Worm (Caenorhabditis elegans) whole organism, L2 larva: ENCODE results near the gene egal-1.
A peak's percentile ranks its signal among the peaks of the same experiment; 100 is the strongest.

Source experiments
- C34F6.9 ChIP-seq: fragments of 150-350 bp; optimal IDR thresholded peaks from 2 replicates; lab custom pipeline; 2014; ENCODE audit warnings: missing biosample characterization, missing genetic modification characterization
- R02D3.7 ChIP-seq: fragments of 150-350 bp; optimal IDR thresholded peaks from 2 replicates; lab custom pipeline; 2014; ENCODE audit warnings: missing biosample characterization, missing genetic modification characterization
- Y55F3AM.14 ChIP-seq: fragments of 200-800 bp; sonication (Bioruptor generic); optimal IDR thresholded peaks from 2 replicates; lab custom pipeline; 2018; ENCODE audit warnings: mild to moderate bottlenecking, missing genetic modification characterization, missing compliant biosample characterization
- ama-1 ChIP-seq: fragments of 150-350 bp; optimal IDR thresholded peaks from 2 replicates; lab custom pipeline; 2018; ENCODE audit warnings: inconsistent platforms
- blmp-1 ChIP-seq: sonication (generic microtip); optimal IDR thresholded peaks from 2 replicates; lab custom pipeline; 2017; ENCODE audit warnings: missing genetic modification characterization, mild to moderate bottlenecking, missing compliant biosample characterization, antibody characterized with exemption, moderate library complexity; ENCODE audit not compliant: insufficient read depth
- ceh-16 ChIP-seq: fragments of 150-350 bp; optimal IDR thresholded peaks from 2 replicates; lab custom pipeline; 2014; ENCODE audit warnings: missing biosample characterization, missing genetic modification characterization
- ceh-82 ChIP-seq: fragments of 150-350 bp; optimal IDR thresholded peaks from 2 replicates; lab custom pipeline; 2014; ENCODE audit warnings: missing biosample characterization, missing genetic modification characterization
- crh-2 ChIP-seq: sonication (generic microtip); optimal IDR thresholded peaks from 2 replicates; lab custom pipeline; 2017; ENCODE audit warnings: missing biosample characterization, missing genetic modification characterization
- elt-1 ChIP-seq: fragments of 150-350 bp; optimal IDR thresholded peaks from 2 replicates; lab custom pipeline; 2014; ENCODE audit warnings: missing biosample characterization, missing genetic modification characterization
- elt-3 ChIP-seq: sonication (generic microtip); optimal IDR thresholded peaks from 2 replicates; lab custom pipeline; 2017; ENCODE audit warnings: missing biosample characterization, missing genetic modification characterization
- gmeb-1 ChIP-seq: fragments of 150-350 bp; optimal IDR thresholded peaks from 2 replicates; lab custom pipeline; 2014; ENCODE audit warnings: missing biosample characterization, missing genetic modification characterization
- lin-11 ChIP-seq: fragments of 150-350 bp; sonication (generic microtip); optimal IDR thresholded peaks from 2 replicates; lab custom pipeline; 2014; ENCODE audit warnings: missing biosample characterization, missing genetic modification characterization, inconsistent platforms, mixed read lengths
- lin-13 ChIP-seq: fragments of 150-350 bp; optimal IDR thresholded peaks from 2 replicates; lab custom pipeline; 2014; ENCODE audit warnings: missing biosample characterization, missing genetic modification reagents, missing genetic modification characterization
- lin-39 ChIP-seq: fragments of 150-350 bp; optimal IDR thresholded peaks from 2 replicates; lab custom pipeline; 2014; ENCODE audit warnings: missing biosample characterization, missing genetic modification reagents, missing genetic modification characterization
- lsy-2 ChIP-seq, 2 experiments: fragments of 150-350 bp in 1 of 2; sonication (generic microtip) in 1 of 2; optimal IDR thresholded peaks; 2 replicates each; lab custom pipeline; 2014 to 2017; ENCODE audit warnings: missing biosample characterization in 2 of 2, missing genetic modification characterization in 2 of 2
- mab-5 ChIP-seq: fragments of 150-350 bp; optimal IDR thresholded peaks from 2 replicates; lab custom pipeline; 2014; ENCODE audit warnings: missing biosample characterization, missing genetic modification characterization
- mbf-1 ChIP-seq: sonication (generic microtip); optimal IDR thresholded peaks from 2 replicates; lab custom pipeline; 2017; ENCODE audit warnings: missing biosample characterization, missing genetic modification characterization
- mdl-1 ChIP-seq, 2 experiments: fragments of 150-350 bp in 1 of 2; sonication (generic microtip) in 1 of 2; optimal IDR thresholded peaks; 2 replicates each; lab custom pipeline; 2017; ENCODE audit warnings: missing biosample characterization in 2 of 2, missing genetic modification characterization in 2 of 2
- nhr-10 ChIP-seq: sonication (generic microtip); optimal IDR thresholded peaks from 2 replicates; lab custom pipeline; 2017; ENCODE audit warnings: missing biosample characterization, missing genetic modification characterization
- nhr-12 ChIP-seq: fragments of 150-350 bp; optimal IDR thresholded peaks from 2 replicates; lab custom pipeline; 2014; ENCODE audit warnings: missing biosample characterization, missing genetic modification characterization
- nhr-129 ChIP-seq: fragments of 150-350 bp; optimal IDR thresholded peaks from 2 replicates; lab custom pipeline; 2014; ENCODE audit warnings: missing biosample characterization, missing genetic modification characterization
- nhr-21 ChIP-seq: fragments of 150-350 bp; optimal IDR thresholded peaks from 2 replicates; lab custom pipeline; 2014; ENCODE audit warnings: missing biosample characterization, missing genetic modification characterization
- nhr-23 ChIP-seq: fragments of 150-350 bp; optimal IDR thresholded peaks from 2 replicates; lab custom pipeline; 2014; ENCODE audit warnings: missing biosample characterization, missing genetic modification reagents, missing genetic modification characterization
- nhr-237 ChIP-seq: fragments of 150-350 bp; optimal IDR thresholded peaks from 2 replicates; lab custom pipeline; 2014; ENCODE audit warnings: missing biosample characterization, missing genetic modification characterization
- nhr-25 ChIP-seq: fragments of 150-350 bp; sonication (generic microtip); optimal IDR thresholded peaks from 3 replicates; lab custom pipeline; 2014; ENCODE audit warnings: missing biosample characterization, missing genetic modification characterization
- nhr-6 ChIP-seq: fragments of 150-350 bp; optimal IDR thresholded peaks from 2 replicates; lab custom pipeline; 2014; ENCODE audit warnings: missing biosample characterization, missing genetic modification characterization
- nhr-77 ChIP-seq: fragments of 150-350 bp; optimal IDR thresholded peaks from 2 replicates; lab custom pipeline; 2014; ENCODE audit warnings: missing biosample characterization, missing genetic modification characterization
- peb-1 ChIP-seq: fragments of 150-350 bp; optimal IDR thresholded peaks from 2 replicates; lab custom pipeline; 2014; ENCODE audit warnings: missing biosample characterization, missing genetic modification characterization
- sem-4 ChIP-seq: fragments of 150-350 bp; optimal IDR thresholded peaks from 2 replicates; lab custom pipeline; 2014; ENCODE audit warnings: missing biosample characterization, missing genetic modification reagents, missing genetic modification characterization
- skn-1 ChIP-seq: sonication (generic microtip); optimal IDR thresholded peaks from 2 replicates; lab custom pipeline; 2017; ENCODE audit warnings: missing biosample characterization, missing genetic modification characterization
- sma-3 ChIP-seq: sonication (generic microtip); optimal IDR thresholded peaks from 2 replicates; lab custom pipeline; 2016; ENCODE audit warnings: missing genetic modification reagents, missing genetic modification characterization, missing compliant biosample characterization
- sma-9 ChIP-seq, 2 experiments: fragments of 150-350 bp in 1 of 2; sonication (generic microtip) in 1 of 2; optimal IDR thresholded peaks; 2 replicates each; lab custom pipeline; 2014 to 2016; ENCODE audit warnings: missing genetic modification characterization in 2 of 2, mild to moderate bottlenecking in 1 of 2, missing biosample characterization in 1 of 2, missing compliant biosample characterization in 1 of 2, missing genetic modification reagents in 1 of 2, moderate library complexity in 1 of 2
- snpc-4 ChIP-seq: fragments of 150-350 bp; optimal IDR thresholded peaks from 2 replicates; lab custom pipeline; 2014; ENCODE audit warnings: missing biosample characterization, missing genetic modification characterization
- unc-55 ChIP-seq: fragments of 150-350 bp; sonication (generic microtip); optimal IDR thresholded peaks from 3 replicates; lab custom pipeline; 2014; ENCODE audit warnings: missing biosample characterization, missing genetic modification reagents, missing genetic modification characterization
- zag-1 ChIP-seq: fragments of 150-350 bp; optimal IDR thresholded peaks from 2 replicates; lab custom pipeline; 2014; ENCODE audit warnings: missing biosample characterization, missing genetic modification characterization
- ztf-1 ChIP-seq: fragments of 200-800 bp; sonication (Bioruptor generic); conservative IDR thresholded peaks from 2 replicates; pipeline ENCODE4 v1.3.6; 2022; ENCODE audit warnings: missing genetic modification characterization, missing compliant biosample characterization
- ztf-11 ChIP-seq: sonication (generic microtip); optimal IDR thresholded peaks from 2 replicates; lab custom pipeline; 2017; ENCODE audit warnings: missing biosample characterization, missing genetic modification characterization
- ztf-4 ChIP-seq: fragments of 150-350 bp; optimal IDR thresholded peaks from 2 replicates; lab custom pipeline; 2014; ENCODE audit warnings: missing biosample characterization, missing genetic modification characterization

The egal-1 gene

DNA sequence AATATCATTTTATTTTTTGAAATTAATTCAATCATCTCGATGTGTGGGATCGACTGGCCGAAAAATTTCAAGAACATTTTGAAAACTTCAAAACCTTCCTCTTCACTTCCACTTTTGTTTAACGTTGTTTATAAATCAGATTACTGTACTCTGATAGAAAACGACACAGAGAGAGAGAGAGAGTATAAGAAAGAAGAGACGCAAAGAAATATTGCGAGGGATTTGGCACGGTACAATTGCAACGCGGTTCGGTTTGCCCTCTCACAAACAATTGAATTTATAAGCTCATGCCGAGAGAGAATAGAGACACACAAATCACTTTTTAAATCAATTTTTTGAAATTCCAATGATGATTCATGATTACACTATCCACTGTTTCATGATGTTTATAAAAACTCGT, 18.2 kb upstream of the egal-1 start:
- no peak for TF ChIP-seq zag-1 (tag; lab: Kevin White, UChicago)
- TF ChIP-seq ztf-11 (tag; lab: Kevin White, UChicago): no peak
- TF ChIP-seq peb-1 (tag; lab: Kevin White, UChicago): no peak
- no peak for TF ChIP-seq nhr-237 (tag; lab: Kevin White, UChicago)
- TF ChIP-seq nhr-23 (tag; lab: Kevin White, UChicago): no peak
- TF ChIP-seq nhr-12: no peak
- no peak for TF ChIP-seq nhr-6
- TF ChIP-seq nhr-129 (tag; lab: Kevin White, UChicago): no peak
- TF ChIP-seq Y55F3AM.14 (GFP tag; lab: Kevin White, UChicago): no peak
- TF ChIP-seq blmp-1: no peak
- TF ChIP-seq crh-2 (tag; lab: Kevin White, UChicago): no peak

DNA sequence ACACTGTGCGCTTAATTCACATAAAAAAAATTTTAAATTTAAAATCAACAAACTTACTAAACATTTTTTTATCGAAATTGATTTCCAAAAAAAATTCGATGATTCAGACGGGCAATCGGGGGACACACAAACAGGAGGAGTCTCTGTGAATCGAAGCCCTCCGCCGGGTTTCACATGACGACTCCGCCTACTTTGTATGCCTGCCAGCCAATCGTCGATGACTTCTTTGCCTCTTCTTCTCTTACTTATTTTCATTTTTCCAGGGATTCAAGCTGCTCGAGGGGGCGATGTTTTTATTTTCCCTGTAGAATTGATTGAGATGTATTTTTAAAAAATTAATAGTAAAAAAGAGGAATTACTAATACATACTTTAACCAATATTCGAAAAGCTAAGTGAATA, 17.7 kb upstream of the egal-1 start, which contains the start of gene lntl-1:
Gene lntl-1 (minus strand): TSS at position 185 of the 400 bp plus-strand sequence.
- TF ChIP-seq unc-55: peak; percentile 18
- TF ChIP-seq zag-1 (tag; lab: Kevin White, UChicago): no peak
- peak in 1 of 2 experiments; percentile 57 for TF ChIP-seq lsy-2 (tag; optimal IDR thresholded peaks at IDR 0.05; lab: Kevin White, UChicago)

DNA sequence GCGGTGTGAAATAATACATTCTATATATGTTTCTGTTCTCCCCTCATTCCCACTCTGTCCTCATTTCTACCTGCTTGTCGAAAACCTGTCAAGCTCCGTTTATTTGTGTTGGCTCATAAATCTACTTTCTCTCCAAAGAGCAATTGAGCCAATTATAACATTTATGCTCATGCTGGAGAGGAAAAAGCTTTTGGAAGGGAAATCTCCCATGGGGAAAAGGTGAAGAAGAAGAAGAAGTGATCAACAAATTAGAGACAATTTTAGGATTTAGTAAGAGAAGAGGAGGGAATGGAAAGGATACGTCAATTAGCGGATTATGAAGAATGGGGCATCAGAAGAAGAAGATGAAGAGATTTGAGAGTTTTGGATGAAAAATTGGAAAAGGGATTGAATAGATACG, 14.9 kb upstream of the egal-1 start:
- TF ChIP-seq nhr-77 (tag; lab: Kevin White, UChicago) (no peak), R02D3.7 (tag; lab: Kevin White, UChicago) (no peak), lin-11 (no peak), crh-2 (tag; lab: Kevin White, UChicago) (no peak), ztf-4 (no peak), lsy-2 (tag; optimal IDR thresholded peaks at IDR 0.05; lab: Kevin White, UChicago) (no peak), nhr-129 (tag; lab: Kevin White, UChicago) (no peak), ama-1 (lab: Kevin White, UChicago) (no peak), mab-5 (no peak), sem-4 (tag; lab: Kevin White, UChicago) (no peak), sma-9 (GFP tag; optimal IDR thresholded peaks at IDR 0.05; lab: Kevin White, UChicago) (no peak), sma-9 (tag; optimal IDR thresholded peaks at IDR 0.05; lab: Kevin White, UChicago) (no peak), nhr-25 (tag; lab: Kevin White, UChicago) (no peak), ztf-1 (GFP tag; lab: Robert Waterston, UW) (no peak)

DNA sequence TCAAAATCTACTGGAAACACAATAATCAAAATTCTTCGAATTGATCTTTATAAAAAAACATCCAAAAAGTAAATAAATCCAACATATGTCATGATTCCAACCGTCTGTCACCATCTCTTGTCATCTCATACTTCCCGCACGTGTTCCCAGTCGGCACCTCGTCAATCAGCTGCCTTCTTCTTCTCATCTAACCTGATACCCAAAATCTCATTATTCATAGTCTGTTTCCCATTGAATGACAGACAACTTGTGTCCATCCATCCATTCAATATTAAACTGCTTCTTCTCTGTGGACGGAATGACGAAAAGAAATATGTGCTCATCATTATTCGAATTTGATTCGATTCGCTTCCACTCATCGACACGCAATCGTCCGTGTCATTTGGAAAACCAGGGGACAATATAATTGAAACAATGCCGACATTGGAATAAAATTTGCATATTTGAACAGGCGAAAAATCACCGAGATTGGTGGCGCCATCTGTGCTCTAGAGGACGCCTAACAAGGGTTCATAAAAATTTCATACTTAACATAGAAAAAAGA, 13.4 kb upstream of the egal-1 start:
- TF ChIP-seq blmp-1 (no peak), lin-39 (tag; lab: Kevin White, UChicago) (peak; percentile 36)

DNA sequence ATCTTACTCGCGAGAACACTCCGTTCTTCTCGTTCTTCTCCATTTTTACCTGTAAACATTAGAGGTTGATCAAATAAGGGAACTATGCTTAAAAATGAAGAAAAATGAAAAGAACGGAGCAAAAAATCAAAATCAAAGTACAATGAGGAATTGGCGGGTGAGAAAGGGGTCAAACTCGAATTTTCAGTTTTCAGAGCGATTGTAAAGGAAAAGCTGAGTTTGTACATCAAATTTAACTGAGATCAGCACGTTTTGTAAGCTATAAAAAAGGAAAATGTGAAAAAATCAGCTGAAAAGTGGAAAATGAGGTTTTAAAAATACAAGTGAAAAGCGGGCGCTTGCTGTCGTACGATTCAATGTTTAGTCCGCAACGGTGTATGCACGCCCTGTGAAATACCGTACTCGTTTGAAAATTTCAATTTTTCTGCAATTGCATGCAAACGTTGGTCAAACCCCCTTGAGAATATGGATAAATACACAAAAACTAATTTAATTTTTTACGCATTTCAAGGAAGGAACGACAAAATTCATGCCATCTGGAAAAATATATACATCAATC, 10.4 kb upstream of the egal-1 start, which contains the start of gene oops-1:
Gene oops-1 (minus strand): TSS at position 51 of the 559 bp plus-strand sequence.
- TF ChIP-seq elt-1 (no peak), sem-4 (tag; lab: Kevin White, UChicago) (no peak), unc-55 (no peak), mab-5 (no peak), ceh-82 (tag; lab: Kevin White, UChicago) (no peak), sma-3 (GFP tag; lab: Kevin White, UChicago) (no peak), blmp-1 (no peak), ceh-16 (tag; lab: Kevin White, UChicago) (no peak), snpc-4 (tag; lab: Kevin White, UChicago) (no peak), nhr-25 (tag; lab: Kevin White, UChicago) (no peak), gmeb-1 (tag; lab: Kevin White, UChicago) (no peak), Y55F3AM.14 (GFP tag; lab: Kevin White, UChicago) (no peak)

DNA sequence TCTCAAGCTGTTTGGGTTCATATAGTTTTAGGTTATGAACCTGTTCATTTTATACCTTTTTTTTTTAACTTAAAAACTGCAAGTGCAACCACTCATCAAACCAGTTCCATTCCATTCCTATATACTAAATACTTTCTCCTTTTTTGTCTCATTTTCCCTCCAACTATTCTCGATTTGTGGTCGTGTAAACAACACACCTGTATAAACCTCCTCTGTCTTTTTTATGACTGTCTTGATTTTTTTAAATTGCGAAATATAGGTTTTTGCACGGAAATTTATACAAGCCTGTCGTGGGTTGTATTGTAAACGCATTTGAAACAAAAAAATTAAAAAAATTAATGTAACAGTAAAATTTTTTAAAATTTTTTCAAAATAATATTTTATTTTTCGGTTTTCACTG, 8.1 kb upstream of the egal-1 start:
- TF ChIP-seq nhr-129 (tag; lab: Kevin White, UChicago) (no peak), skn-1 (no peak), ama-1 (lab: Kevin White, UChicago) (no peak), nhr-237 (tag; lab: Kevin White, UChicago) (no peak), nhr-10 (tag; lab: Kevin White, UChicago) (no peak), mdl-1 (tag; optimal IDR thresholded peaks at IDR 0.05; lab: Kevin White, UChicago) (no peak), R02D3.7 (tag; lab: Kevin White, UChicago) (no peak), nhr-21 (no peak), elt-3 (tag; lab: Kevin White, UChicago) (no peak), snpc-4 (tag; lab: Kevin White, UChicago) (no peak), elt-1 (no peak), lsy-2 (tag; optimal IDR thresholded peaks at IDR 0.05; lab: Kevin White, UChicago) (no peak), sma-3 (GFP tag; lab: Kevin White, UChicago) (no peak), C34F6.9 (tag; lab: Kevin White, UChicago) (no peak), mab-5 (no peak), lin-13 (GFP tag; lab: Kevin White, UChicago) (no peak), sma-9 (GFP tag; optimal IDR thresholded peaks at IDR 0.05; lab: Kevin White, UChicago) (no peak), sma-9 (tag; optimal IDR thresholded peaks at IDR 0.05; lab: Kevin White, UChicago) (no peak), Y55F3AM.14 (GFP tag; lab: Kevin White, UChicago) (no peak), mbf-1 (tag; lab: Kevin White, UChicago) (no peak), unc-55 (no peak)
